Fruit fly (Drosophila melanogaster): ENCODE data around the gene CG12259.

DNA sequence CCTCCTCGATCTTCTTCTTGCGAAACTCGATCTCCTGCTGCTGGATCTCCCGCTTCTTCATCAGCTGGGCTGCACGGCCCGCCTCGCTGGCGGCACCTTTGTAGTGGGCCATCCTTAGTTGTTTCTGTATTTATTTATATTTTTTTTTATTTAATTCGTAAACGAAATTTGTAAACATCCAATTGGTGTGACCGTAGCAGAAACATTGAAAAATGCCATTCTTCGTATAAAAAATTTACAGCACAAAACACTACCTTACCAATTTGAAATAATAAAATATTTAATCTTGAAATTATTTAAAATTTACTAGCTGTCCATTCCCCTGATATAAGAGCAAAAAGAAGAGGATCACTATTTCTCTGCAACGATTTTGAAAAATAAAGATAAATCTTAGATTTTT lies at the start of gene CG12259:
- TF ChIP-seq gt (GFP tag; IDR thresholded peaks at IDR 0.05), result no peak
- no peak for TF ChIP-seq Dip3 (GFP tag; optimal IDR thresholded peaks at IDR 0.05)

All from whole organism, embryonic.